Fruit fly (Drosophila melanogaster) whole organism, embryonic: Measurements from ENCODE around the gene spn-B.

Experiments used
- Blimp-1 ChIP-seq: fragments of 200-800 bp; sonication (Bioruptor generic); optimal IDR thresholded peaks from 3 replicates; lab custom pipeline; 2018; ENCODE audit warnings: missing biosample characterization, missing genetic modification characterization, mild to moderate bottlenecking, moderate library complexity, missing genetic modification reagents
- CG10366 ChIP-seq: fragments of 200-800 bp; sonication (Bioruptor generic); IDR thresholded peaks from 2 replicates; pipeline ENCODE4 v1.3.6; 2022; ENCODE audit warnings: missing biosample characterization, missing genetic modification characterization
- CG12299 ChIP-seq: fragments of 200-800 bp; sonication (Bioruptor generic); optimal IDR thresholded peaks from 2 replicates; lab custom pipeline; 2018; ENCODE audit warnings: missing biosample characterization, mild to moderate bottlenecking, missing genetic modification characterization
- CG1602 ChIP-seq: fragments of 200-800 bp; sonication (Bioruptor generic); optimal IDR thresholded peaks from 3 replicates; lab custom pipeline; 2016; ENCODE audit warnings: missing biosample characterization, missing genetic modification characterization
- CG1603 ChIP-seq: fragments of 200-800 bp; sonication (Bioruptor generic); optimal IDR thresholded peaks from 2 replicates; lab custom pipeline; 2019; ENCODE audit warnings: missing biosample characterization, mild to moderate bottlenecking, missing genetic modification characterization, moderate library complexity
- CG16779 ChIP-seq: fragments of 200-800 bp; sonication (Bioruptor generic); IDR thresholded peaks from 2 replicates; pipeline ENCODE4 v1.3.6; 2022; ENCODE audit warnings: missing biosample characterization, missing genetic modification characterization
- CG17361 ChIP-seq: fragments of 200-800 bp; sonication (Bioruptor generic); IDR thresholded peaks from 3 replicates; pipeline ENCODE4 v1.3.6; 2022; ENCODE audit warnings: missing biosample characterization, missing genetic modification characterization
- CG17829 ChIP-seq: fragments of 200-800 bp; optimal IDR thresholded peaks from 2 replicates; lab custom pipeline; 2019; ENCODE audit warnings: missing biosample characterization, mild to moderate bottlenecking, missing genetic modification characterization, moderate library complexity
- CG31441 ChIP-seq: fragments of 200-800 bp; sonication (Bioruptor generic); IDR thresholded peaks from 2 replicates; pipeline ENCODE4 v1.3.6; 2022; ENCODE audit warnings: missing biosample characterization, missing genetic modification characterization
- CG3163 ChIP-seq: fragments of 200-800 bp; sonication (Bioruptor generic); optimal IDR thresholded peaks from 3 replicates; lab custom pipeline; 2016; ENCODE audit warnings: missing biosample characterization, missing genetic modification characterization
- CG32532 ChIP-seq: fragments of 200-800 bp; sonication (Bioruptor generic); IDR thresholded peaks from 2 replicates; pipeline ENCODE4 v1.3.6; 2022; ENCODE audit warnings: missing biosample characterization, missing genetic modification characterization
- CG4328 ChIP-seq: fragments of 200-800 bp; sonication (Bioruptor generic); optimal IDR thresholded peaks from 3 replicates; lab custom pipeline; 2017; ENCODE audit warnings: missing biosample characterization, missing genetic modification reagents, missing genetic modification characterization
- CG5180 ChIP-seq: fragments of 200-800 bp; sonication (Bioruptor generic); optimal IDR thresholded peaks from 3 replicates; lab custom pipeline; 2017; ENCODE audit warnings: missing biosample characterization, missing genetic modification characterization, mild to moderate bottlenecking, moderate library complexity, missing genetic modification reagents
- CG5953 ChIP-seq: fragments of 200-800 bp; sonication (Bioruptor generic); IDR thresholded peaks from 2 replicates; pipeline ENCODE4 v1.3.6; 2022; ENCODE audit warnings: missing biosample characterization, missing genetic modification characterization
- CG6791 ChIP-seq: fragments of 200-800 bp; sonication (Bioruptor generic); IDR thresholded peaks from 3 replicates; pipeline ENCODE4 v1.3.6; 2022; ENCODE audit warnings: missing biosample characterization, missing genetic modification characterization; ENCODE audit not compliant: partially characterized antibody
- CG7271 ChIP-seq: fragments of 200-800 bp; sonication (Bioruptor generic); optimal IDR thresholded peaks from 2 replicates; lab custom pipeline; 2018; ENCODE audit warnings: missing biosample characterization, mild to moderate bottlenecking, missing genetic modification characterization, moderate library complexity
- CG7556 ChIP-seq: fragments of 200-800 bp; sonication (Bioruptor generic); optimal IDR thresholded peaks from 2 replicates; lab custom pipeline; 2017; ENCODE audit warnings: missing biosample characterization, mild to moderate bottlenecking, missing genetic modification characterization
- CG8290 ChIP-seq, 3 experiments: fragments of 200-800 bp; sonication (Bioruptor generic); optimal IDR thresholded peaks; 2 replicates each; lab custom pipeline; 2016 to 2019; ENCODE audit warnings: missing biosample characterization in 3 of 3, missing genetic modification characterization in 3 of 3, mild to moderate bottlenecking in 2 of 3, moderate library complexity in 1 of 3
- CG9437 ChIP-seq: fragments of 200-800 bp; sonication (Bioruptor generic); optimal IDR thresholded peaks from 2 replicates; lab custom pipeline; 2018; ENCODE audit warnings: missing biosample characterization, mild to moderate bottlenecking, missing genetic modification characterization
- CG9727 ChIP-seq: fragments of 200-800 bp; sonication (Bioruptor generic); optimal IDR thresholded peaks from 3 replicates; lab custom pipeline; 2017; ENCODE audit warnings: missing biosample characterization, mild to moderate bottlenecking, missing genetic modification characterization
- E2f1 ChIP-seq: fragments of 200-800 bp; sonication (Bioruptor generic); IDR thresholded peaks from 2 replicates; pipeline ENCODE4 v1.3.6; 2022; ENCODE audit warnings: missing biosample characterization, missing genetic modification characterization
- E2f2 ChIP-seq: fragments of 200-800 bp; sonication (Bioruptor generic); IDR thresholded peaks from 2 replicates; pipeline ENCODE4 v1.3.6; 2022; ENCODE audit warnings: missing biosample characterization, missing genetic modification characterization
- Ets65A ChIP-seq: fragments of 200-800 bp; sonication (Bioruptor generic); peaks from one replicate; lab custom pipeline; 2016; ENCODE audit warnings: missing biosample characterization, missing genetic modification characterization
- Fer2 ChIP-seq: fragments of 200-800 bp; sonication (Bioruptor generic); optimal IDR thresholded peaks from 2 replicates; lab custom pipeline; 2018; ENCODE audit warnings: missing biosample characterization, mild to moderate bottlenecking, missing genetic modification characterization, moderate library complexity
- HLH54F ChIP-seq: fragments of 200-800 bp; sonication (Bioruptor generic); optimal IDR thresholded peaks from 3 replicates; lab custom pipeline; 2016; ENCODE audit warnings: missing biosample characterization, missing genetic modification characterization
- HmgZ ChIP-seq: fragments of 200-800 bp; sonication (Bioruptor generic); optimal IDR thresholded peaks from 2 replicates; lab custom pipeline; 2018; ENCODE audit warnings: missing biosample characterization, mild to moderate bottlenecking, missing genetic modification characterization
- Lim3 ChIP-seq: fragments of 200-800 bp; sonication (Bioruptor generic); IDR thresholded peaks from 2 replicates; pipeline ENCODE4 v1.3.6; 2022; ENCODE audit warnings: missing biosample characterization, missing genetic modification characterization
- Nf-YC ChIP-seq: fragments of 200-800 bp; optimal IDR thresholded peaks from 3 replicates; lab custom pipeline; 2019; ENCODE audit warnings: missing biosample characterization, mild to moderate bottlenecking, missing genetic modification characterization, moderate library complexity
- Ptx1 ChIP-seq: fragments of 200-800 bp; sonication (Bioruptor generic); IDR thresholded peaks from 2 replicates; pipeline ENCODE4 v1.3.6; 2022; ENCODE audit warnings: missing biosample characterization, missing genetic modification characterization
- Ravus ChIP-seq: fragments of 200-800 bp; sonication (Bioruptor generic); IDR thresholded peaks from 2 replicates; pipeline ENCODE4 v1.3.6; 2022; ENCODE audit warnings: missing biosample characterization, missing genetic modification characterization
- Tbp ChIP-seq: fragments of >200 bp; optimal IDR thresholded peaks from 2 replicates; lab custom pipeline; 2018; ENCODE audit warnings: missing biosample characterization, missing genetic modification characterization
- bbx ChIP-seq: fragments of 200-800 bp; sonication (Bioruptor generic); IDR thresholded peaks from 2 replicates; pipeline ENCODE4 v1.3.6; 2022; ENCODE audit warnings: missing biosample characterization, missing genetic modification characterization; ENCODE audit not compliant: partially characterized antibody
- eve ChIP-seq, 2 experiments: fragments of >200 bp; optimal IDR thresholded peaks; 2 replicates each; lab custom pipeline; 2017; ENCODE audit warnings: missing biosample characterization in 2 of 2, missing genetic modification characterization in 2 of 2
- ftz-f1 ChIP-seq: fragments of 200-800 bp; sonication (Bioruptor generic); optimal IDR thresholded peaks from 2 replicates; lab custom pipeline; 2016; ENCODE audit warnings: missing biosample characterization, missing genetic modification characterization
- gcm ChIP-seq: fragments of 200-800 bp; sonication (Bioruptor generic); optimal IDR thresholded peaks from 2 replicates; lab custom pipeline; 2019; ENCODE audit warnings: missing biosample characterization, mild to moderate bottlenecking, missing genetic modification characterization, moderate library complexity
- gro ChIP-seq: fragments of 200-800 bp; sonication (Bioruptor generic); optimal IDR thresholded peaks from 2 replicates; lab custom pipeline; 2016; ENCODE audit warnings: missing biosample characterization, missing genetic modification characterization
- lola ChIP-seq, 3 experiments: fragments of >200 bp in 2 of 3; fragments of 200-800 bp in 1 of 3; sonication (Bioruptor generic) in 1 of 3; optimal IDR thresholded peaks; 2 replicates each; lab custom pipeline; 2017 to 2019; ENCODE audit warnings: missing biosample characterization in 3 of 3, missing genetic modification characterization in 3 of 3, mild to moderate bottlenecking in 1 of 3, moderate library complexity in 1 of 3
- mirr ChIP-seq: fragments of 200-800 bp; sonication (Bioruptor generic); optimal IDR thresholded peaks from 3 replicates; lab custom pipeline; 2018; ENCODE audit warnings: missing biosample characterization, mild to moderate bottlenecking, missing genetic modification characterization
- peb ChIP-seq: fragments of 200-800 bp; sonication (Bioruptor generic); IDR thresholded peaks from 2 replicates; pipeline ENCODE4 v1.3.6; 2022; ENCODE audit warnings: missing biosample characterization, missing genetic modification characterization
- pho ChIP-seq: fragments of 200-800 bp; sonication (Bioruptor generic); optimal IDR thresholded peaks from 2 replicates; lab custom pipeline; 2016; ENCODE audit warnings: missing biosample characterization, missing genetic modification characterization
- pnt ChIP-seq: fragments of 200-800 bp; sonication (Bioruptor generic); optimal IDR thresholded peaks from 3 replicates; lab custom pipeline; 2016; ENCODE audit warnings: missing biosample characterization, missing genetic modification characterization
- run ChIP-seq: fragments of 200-800 bp; sonication (Bioruptor generic); optimal IDR thresholded peaks from 3 replicates; lab custom pipeline; 2018; ENCODE audit warnings: missing biosample characterization, mild to moderate bottlenecking, missing genetic modification characterization
- schlank ChIP-seq: fragments of 200-800 bp; sonication (Bioruptor generic); optimal IDR thresholded peaks from 2 replicates; lab custom pipeline; 2018; ENCODE audit warnings: missing biosample characterization, mild to moderate bottlenecking, missing genetic modification characterization
- slbo ChIP-seq: fragments of 200-800 bp; sonication (Bioruptor generic); IDR thresholded peaks from 2 replicates; pipeline ENCODE4 v1.3.6; 2022; ENCODE audit warnings: missing biosample characterization, missing genetic modification characterization
- sna ChIP-seq: fragments of 200-800 bp; sonication (Bioruptor generic); IDR thresholded peaks from 2 replicates; pipeline ENCODE4 v1.3.6; 2022; ENCODE audit warnings: missing biosample characterization, missing genetic modification characterization; ENCODE audit not compliant: partially characterized antibody
- sob ChIP-seq: fragments of 200-800 bp; sonication (Bioruptor generic); IDR thresholded peaks from 2 replicates; pipeline ENCODE4 v1.3.6; 2022; ENCODE audit warnings: missing biosample characterization, missing genetic modification characterization
- stc ChIP-seq: fragments of 200-800 bp; sonication (Bioruptor generic); IDR thresholded peaks from 2 replicates; pipeline ENCODE4 v1.3.6; 2022; ENCODE audit warnings: missing biosample characterization, missing genetic modification characterization
- tap ChIP-seq: fragments of 200-800 bp; optimal IDR thresholded peaks from 3 replicates; lab custom pipeline; 2019; ENCODE audit warnings: missing biosample characterization, mild to moderate bottlenecking, missing genetic modification characterization, moderate library complexity
- tin ChIP-seq: fragments of 200-800 bp; sonication (Bioruptor generic); optimal IDR thresholded peaks from 3 replicates; lab custom pipeline; 2016; ENCODE audit warnings: missing biosample characterization, missing genetic modification characterization
- tio ChIP-seq: fragments of 200-800 bp; sonication (Bioruptor generic); optimal IDR thresholded peaks from 2 replicates; lab custom pipeline; 2017; ENCODE audit warnings: missing biosample characterization, missing genetic modification characterization, inconsistent platforms
- tup ChIP-seq: fragments of 200-800 bp; sonication (Bioruptor generic); optimal IDR thresholded peaks from 2 replicates; lab custom pipeline; 2016; ENCODE audit warnings: missing biosample characterization, mild to moderate bottlenecking, missing genetic modification characterization, moderate library complexity

The spn-B gene

DNA sequence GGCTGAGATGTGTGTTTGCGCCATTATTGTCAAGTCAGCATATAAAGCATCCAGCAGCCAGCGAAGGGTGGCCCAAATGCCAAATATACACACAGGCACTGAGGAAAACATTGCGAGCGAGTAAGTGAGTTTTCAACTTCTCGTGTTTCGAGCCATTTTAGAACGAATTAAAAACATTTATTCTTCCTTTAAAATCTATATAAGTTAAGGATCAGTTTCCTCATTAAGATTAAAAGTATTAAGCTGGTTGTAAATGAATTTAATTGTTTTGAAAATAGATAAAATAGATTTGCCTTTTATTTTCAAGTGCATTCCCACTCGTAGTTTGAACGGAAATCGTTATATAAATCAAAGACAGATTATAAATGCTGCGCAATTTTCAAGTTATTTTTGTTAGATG lies 23.6 kb downstream of the spn-B start (continued):
- TF ChIP-seq bbx (GFP tag; lab: Robert Waterston, UW), result no peak
- peak in 1 of 3 experiments; percentile 10 for TF ChIP-seq lola (GFP tag; optimal IDR thresholded peaks at IDR 0.05; lab: Kevin White, UChicago)
- TF ChIP-seq Ptx1 (GFP tag; lab: Robert Waterston, UW), result no peak
- no peak for TF ChIP-seq CG7271
- TF ChIP-seq Tbp, result no peak
- TF ChIP-seq sna (GFP tag; lab: Robert Waterston, UW), result no peak
- no peak for TF ChIP-seq CG1602
- peak; percentile 1 for TF ChIP-seq Fer2
- no peak for TF ChIP-seq HmgZ
- TF ChIP-seq schlank (tag; lab: Kevin White, UChicago), result no peak
- 0 out of 2 replicates have a peak, but pooled peaks have one; percentile 10 for TF ChIP-seq stc (GFP tag; lab: Robert Waterston, UW)
- TF ChIP-seq gro (GFP tag; lab: Kevin White, UChicago), result no peak
- TF ChIP-seq CG3163, result no peak
- TF ChIP-seq mirr (GFP tag; lab: Kevin White, UChicago), result no peak
- peak; percentile 53 for TF ChIP-seq Blimp-1 (GFP tag; lab: Kevin White, UChicago)
- peak; percentile 62 for TF ChIP-seq CG7556 (GFP tag; lab: Kevin White, UChicago)
- TF ChIP-seq CG6791, result no peak
- peak; percentile 9 for TF ChIP-seq CG9437 (GFP tag; lab: Kevin White, UChicago)
- TF ChIP-seq pnt, result no peak
- no peak for TF ChIP-seq sob (GFP tag; lab: Robert Waterston, UW)
- no peak for TF ChIP-seq run (tag; lab: Kevin White, UChicago)
- no peak for TF ChIP-seq HLH54F (GFP tag; lab: Kevin White, UChicago)
- TF ChIP-seq CG16779 (GFP tag; lab: Robert Waterston, UW), result no peak
- no peak for TF ChIP-seq E2f2 (GFP tag; lab: Robert Waterston, UW)
- peak; percentile 54; the same call in 2 of the 3 replicates for TF ChIP-seq CG17361 (GFP tag; lab: Robert Waterston, UW)
- TF ChIP-seq CG17829 (tag; lab: Kevin White, UChicago), result peak; percentile 8
- no peak for TF ChIP-seq tin (GFP tag; lab: Kevin White, UChicago)
- peak; percentile 14; the same call in 1 of the 2 replicates for TF ChIP-seq CG10366 (GFP tag; lab: Robert Waterston, UW)
- no peak for TF ChIP-seq E2f1
- peak; percentile 27 for TF ChIP-seq pho (GFP tag; lab: Kevin White, UChicago)
- no peak for TF ChIP-seq CG1603 (tag; lab: Kevin White, UChicago)
- TF ChIP-seq CG31441 (GFP tag; lab: Robert Waterston, UW), result peak; percentile 51; the same call in 1 of the 2 replicates
- no peak for TF ChIP-seq Ravus
- TF ChIP-seq Lim3 (GFP tag; lab: Robert Waterston, UW), result no peak
- TF ChIP-seq ftz-f1 (GFP tag; lab: Kevin White, UChicago), result no peak
- no peak for TF ChIP-seq CG8290 (GFP tag; optimal IDR thresholded peaks at IDR 0.05; lab: Kevin White, UChicago)
- no peak for TF ChIP-seq CG8290 (tag; optimal IDR thresholded peaks at IDR 0.05; lab: Kevin White, UChicago)
- TF ChIP-seq tup (GFP tag; lab: Kevin White, UChicago), result no peak
- TF ChIP-seq peb, result no peak
- TF ChIP-seq Ets65A (GFP tag; lab: Kevin White, UChicago), result peak; percentile 40
- TF ChIP-seq CG12299 (tag; lab: Kevin White, UChicago), result peak; percentile 3
- no peak for TF ChIP-seq Nf-YC (tag; lab: Kevin White, UChicago)
- peak; percentile 17; the same call in 1 of the 2 replicates for TF ChIP-seq slbo
- TF ChIP-seq CG9727 (GFP tag; lab: Kevin White, UChicago), result peak; percentile 39
- TF ChIP-seq CG5953 (GFP tag; lab: Robert Waterston, UW), result no peak
- TF ChIP-seq eve (GFP tag; optimal IDR thresholded peaks at IDR 0.05; lab: Kevin White, UChicago), result peak in 1 of 2 experiments; percentile 61
- TF ChIP-seq gcm (GFP tag; lab: Kevin White, UChicago), result no peak
- no peak for TF ChIP-seq tio
- TF ChIP-seq tap, result peak; percentile 21
- TF ChIP-seq CG32532 (GFP tag; lab: Robert Waterston, UW), result no peak
- no peak for TF ChIP-seq CG4328 (GFP tag; lab: Kevin White, UChicago)
- peak; percentile 6 for TF ChIP-seq CG5180 (GFP tag; lab: Kevin White, UChicago)
